Worm (Caenorhabditis elegans) whole organism, midembryonic: ENCODE results near the gene ZK1010.12.

Source experiments
- cog-1 ChIP-seq: sonication (generic microtip); optimal IDR thresholded peaks from 2 replicates; lab custom pipeline; 2016; ENCODE audit warnings: missing genetic modification characterization, missing compliant biosample characterization
- flt-1 ChIP-seq: fragments of 200-800 bp; sonication (Bioruptor generic); IDR thresholded peaks from 2 replicates; pipeline ENCODE4 v1.3.6; 2022; ENCODE audit warnings: missing genetic modification characterization, missing compliant biosample characterization
- klf-2 ChIP-seq: fragments of 200-800 bp; sonication (Bioruptor generic); conservative IDR thresholded peaks from 2 replicates; pipeline ENCODE4 v1.3.6; 2022; ENCODE audit warnings: missing genetic modification reagents, missing genetic modification characterization, missing compliant biosample characterization
- med-1 ChIP-seq: sonication (generic microtip); optimal IDR thresholded peaks from 2 replicates; lab custom pipeline; 2017; ENCODE audit warnings: missing genetic modification characterization, mild to moderate bottlenecking, missing compliant biosample characterization, antibody characterized with exemption, missing genetic modification reagents; ENCODE audit not compliant: insufficient read depth
- ztf-23 ChIP-seq: fragments of 200-800 bp; sonication (Bioruptor generic); IDR thresholded peaks from 2 replicates; pipeline ENCODE4 v1.3.6; 2022; ENCODE audit warnings: missing genetic modification reagents, missing genetic modification characterization, missing compliant biosample characterization
- ztf-29 ChIP-seq: fragments of 200-800 bp; sonication (Bioruptor generic); IDR thresholded peaks from 2 replicates; pipeline ENCODE4 v1.3.6; 2022; ENCODE audit warnings: missing genetic modification reagents, missing genetic modification characterization, missing compliant biosample characterization

DNA sequence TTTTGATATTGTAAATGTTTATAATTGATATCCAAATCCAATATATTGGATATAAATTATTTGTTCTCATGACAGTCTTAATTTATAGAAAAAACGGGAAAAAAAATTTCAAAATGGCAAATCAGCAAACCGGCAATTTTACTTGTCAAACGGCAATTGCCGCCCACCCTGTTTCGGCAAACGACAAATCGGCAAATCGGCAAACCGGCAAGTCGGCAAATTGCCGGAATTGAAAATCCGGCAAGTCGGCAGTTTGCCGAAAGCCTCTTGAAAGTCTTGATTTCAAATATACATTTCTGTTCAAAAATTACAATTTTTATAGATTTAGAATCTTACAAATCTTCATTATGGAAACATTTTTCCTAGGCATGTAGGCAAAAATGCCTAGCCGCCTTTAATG, 36.9 kb downstream of the ZK1010.12 start:
- TF ChIP-seq ztf-23 (GFP tag; lab: Robert Waterston, UW) (no peak), cog-1 (tag; lab: Kevin White, UChicago) (no peak), flt-1 (no peak), ztf-29 (GFP tag; lab: Robert Waterston, UW) (no peak), klf-2 (GFP tag; lab: Robert Waterston, UW) (no peak), med-1 (GFP tag; lab: Kevin White, UChicago) (no peak)
